Fruit fly (Drosophila melanogaster): ENCODE data around the gene CG9592.

The CG9592 gene

DNA sequence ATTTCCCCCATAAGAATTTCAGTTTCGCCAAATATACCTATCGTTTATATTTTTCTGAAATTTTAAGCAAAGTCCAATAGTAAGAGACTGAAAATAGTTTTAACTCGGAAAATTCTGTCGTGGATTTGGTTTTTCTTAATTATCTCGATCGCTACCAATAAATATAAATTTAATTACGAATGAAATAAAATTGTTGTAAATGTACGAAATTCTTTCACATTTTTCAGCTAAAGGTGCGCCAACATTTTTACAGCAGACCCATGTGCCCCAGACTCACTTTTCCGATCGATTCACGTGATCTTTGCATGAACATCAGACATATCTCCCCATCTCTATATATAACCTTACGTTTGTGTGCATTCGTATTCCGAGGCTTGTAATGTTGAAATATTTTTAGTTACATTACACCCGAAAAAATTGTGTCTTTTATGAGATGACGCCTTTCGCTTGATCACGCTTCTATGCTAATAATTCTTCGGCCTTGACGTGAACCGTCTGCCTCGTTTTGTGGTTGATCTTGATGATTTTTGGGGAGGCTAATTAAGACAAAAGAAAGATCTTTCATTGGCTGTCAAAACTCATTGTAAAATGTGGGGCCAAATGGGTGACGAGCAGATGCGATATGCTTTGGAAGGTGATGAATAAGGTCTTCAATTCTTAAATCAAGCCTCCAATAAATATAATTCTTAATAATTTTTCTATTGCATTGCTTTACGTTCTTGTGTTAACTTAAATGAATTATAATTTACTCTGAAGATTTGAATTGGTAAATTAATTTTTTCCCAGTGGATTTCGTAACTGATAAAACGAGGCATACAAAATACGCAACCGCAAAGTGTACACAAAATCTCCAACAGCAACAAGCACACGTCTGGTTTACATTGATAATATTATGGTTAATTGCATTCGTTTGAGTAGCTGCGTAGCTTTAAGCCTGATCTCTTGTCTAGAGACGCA is 27.6 kb downstream of the CG9592 start (continued):
- TF ChIP-seq Deaf1 (tag; optimal IDR thresholded peaks at IDR 0.05), result peak; percentile 29
- no peak for TF ChIP-seq CG15073 (GFP tag; optimal IDR thresholded peaks at IDR 0.05)
- TF ChIP-seq crc (GFP tag; optimal IDR thresholded peaks at IDR 0.05), result no peak
- peak; percentile 7 for TF ChIP-seq CG8359 (GFP tag; optimal IDR thresholded peaks at IDR 0.05; ENCODE audit: borderline replicate concordance)
- TF ChIP-seq unpg (GFP tag; optimal IDR thresholded peaks at IDR 0.05), result peak; percentile 41
- TF ChIP-seq bsh (GFP tag; optimal IDR thresholded peaks at IDR 0.05), result peak in 1 of 2 experiments; percentile 45
- no peak for TF ChIP-seq crol (GFP tag; IDR thresholded peaks at IDR 0.05)
- TF ChIP-seq CkIIα-i1 (GFP tag; IDR thresholded peaks at IDR 0.05), result no peak
- peak; percentile 19 for TF ChIP-seq gcm (GFP tag; optimal IDR thresholded peaks at IDR 0.05)
- no peak for TF ChIP-seq CG1832 (GFP tag; optimal IDR thresholded peaks at IDR 0.05)
- TF ChIP-seq toy (GFP tag; IDR thresholded peaks at IDR 0.05), result no peak
- no peak for TF ChIP-seq CG31388 (GFP tag; optimal IDR thresholded peaks at IDR 0.05)
- TF ChIP-seq org-1 (GFP tag; optimal IDR thresholded peaks at IDR 0.05), result peak; percentile 59
- no peak for TF ChIP-seq CG34422 (GFP tag; IDR thresholded peaks at IDR 0.05)
- peak; percentile 59 for TF ChIP-seq ems (GFP tag; optimal IDR thresholded peaks at IDR 0.05)
- peak; percentile 39; the same call in 1 of the 2 replicates for TF ChIP-seq CG14441 (GFP tag; IDR thresholded peaks at IDR 0.05)
- peak; percentile 27 for TF ChIP-seq trem (tag; optimal IDR thresholded peaks at IDR 0.05)
- TF ChIP-seq cad (GFP tag; optimal IDR thresholded peaks at IDR 0.05), result no peak
- no peak for TF ChIP-seq mld (GFP tag; IDR thresholded peaks at IDR 0.05; ENCODE audit: partially characterized antibody)
- no peak for TF ChIP-seq CG10321 (GFP tag; IDR thresholded peaks at IDR 0.05)
- peak; percentile 62 for TF ChIP-seq CG12391 (tag; optimal IDR thresholded peaks at IDR 0.05)
- TF ChIP-seq CG11504 (tag; optimal IDR thresholded peaks at IDR 0.05), result peak; percentile 82
- TF ChIP-seq CG9817 (tag; optimal IDR thresholded peaks at IDR 0.05), result peak; percentile 34
- no peak for TF ChIP-seq Dbx (GFP tag; IDR thresholded peaks at IDR 0.05)
- TF ChIP-seq pnt (GFP tag; optimal IDR thresholded peaks at IDR 0.05), result no peak
- no peak for TF ChIP-seq Oaz (GFP tag; IDR thresholded peaks at IDR 0.05)
- peak; percentile 44 for TF ChIP-seq CG8089 (GFP tag; optimal IDR thresholded peaks at IDR 0.05)
- no peak for TF ChIP-seq dimm (GFP tag; IDR thresholded peaks at IDR 0.05)
- no peak for TF ChIP-seq CG12155 (GFP tag; optimal IDR thresholded peaks at IDR 0.05)
- TF ChIP-seq Pdp1 (GFP tag; optimal IDR thresholded peaks at IDR 0.05), result peak; percentile 11 to 32
- TF ChIP-seq CG10209 (GFP tag; optimal IDR thresholded peaks at IDR 0.05), result peak; percentile 53
- TF ChIP-seq her (GFP tag; optimal IDR thresholded peaks at IDR 0.05), result no peak
- TF ChIP-seq Atf-2 (GFP tag; optimal IDR thresholded peaks at IDR 0.05), result no peak
- TF ChIP-seq CG15514 (GFP tag; optimal IDR thresholded peaks at IDR 0.05), result peak; percentile 29
- TF ChIP-seq grn (GFP tag; optimal IDR thresholded peaks at IDR 0.05), result no peak
- TF ChIP-seq CG17385 (GFP tag; optimal IDR thresholded peaks at IDR 0.05), result peak; percentile 48
- no peak for TF ChIP-seq CTCF (GFP tag; optimal IDR thresholded peaks at IDR 0.05)
- no peak for TF ChIP-seq CG11398 (GFP tag; optimal IDR thresholded peaks at IDR 0.05)
- no peak for TF ChIP-seq CG2889 (GFP tag; IDR thresholded peaks at IDR 0.05)
- TF ChIP-seq CG34376 (GFP tag; optimal IDR thresholded peaks at IDR 0.05), result peak; percentile 22
- TF ChIP-seq lmd (GFP tag; IDR thresholded peaks at IDR 0.05), result peak; percentile 57
- TF ChIP-seq CG18599 (GFP tag; optimal IDR thresholded peaks at IDR 0.05), result peak; percentile 53
- TF ChIP-seq CG4360 (GFP tag; IDR thresholded peaks at IDR 0.05), result no peak
- no peak for TF ChIP-seq CG3726 (GFP tag; IDR thresholded peaks at IDR 0.05)
- TF ChIP-seq br (optimal IDR thresholded peaks at IDR 0.05), result no peak
- TF ChIP-seq az2 (GFP tag; optimal IDR thresholded peaks at IDR 0.05), result peak; percentile 47
- no peak for TF ChIP-seq CG8478 (optimal IDR thresholded peaks at IDR 0.05)
- no peak for TF ChIP-seq CG13287 (GFP tag; IDR thresholded peaks at IDR 0.05; ENCODE audit: partially characterized antibody)
- TF ChIP-seq CG18476 (GFP tag; optimal IDR thresholded peaks at IDR 0.05), result peak; percentile 18
- TF ChIP-seq CG14050 (GFP tag; IDR thresholded peaks at IDR 0.05), result no peak

Measured in whole organism, embryonic.